Worm (Caenorhabditis elegans) whole organism, L1 larva: ENCODE measurements around the gene C27D6.15.

Experiments used
- C04F5.9 ChIP-seq: sonication (generic microtip); optimal IDR thresholded peaks from 2 replicates; lab custom pipeline; 2016; ENCODE audit warnings: missing genetic modification characterization, missing compliant biosample characterization
- C34B4.2 ChIP-seq: sonication (generic microtip); optimal IDR thresholded peaks from 2 replicates; lab custom pipeline; 2017; ENCODE audit warnings: mild to moderate bottlenecking, missing genetic modification characterization, missing compliant biosample characterization
- ama-1 ChIP-seq: fragments of 150-350 bp; optimal IDR thresholded peaks from 2 replicates; lab custom pipeline; 2014
- ceh-8 ChIP-seq: fragments of 200-800 bp; sonication (Bioruptor generic); optimal IDR thresholded peaks from 2 replicates; lab custom pipeline; 2018; ENCODE audit warnings: mild to moderate bottlenecking, missing genetic modification characterization, moderate library complexity, missing compliant biosample characterization
- ceh-82 ChIP-seq, 3 experiments: fragments of 150-350 bp in 1 of 3; sonication (generic microtip) in 2 of 3; optimal IDR thresholded peaks; 2 replicates each; lab custom pipeline; 2014 to 2017; ENCODE audit warnings: missing biosample characterization in 3 of 3, missing genetic modification characterization in 3 of 3
- dsc-1 ChIP-seq: sonication (generic microtip); optimal IDR thresholded peaks from 2 replicates; lab custom pipeline; 2016; ENCODE audit warnings: mild to moderate bottlenecking, missing genetic modification characterization, missing compliant biosample characterization
- efl-1 ChIP-seq, 4 experiments: fragments of 150-350 bp; optimal IDR thresholded peaks in 3 of 4; peaks in 1 of 4; 1 replicate in 1 of 4; 2 replicates in 3 of 4; lab custom pipeline; 2014; ENCODE audit warnings: missing biosample characterization in 2 of 4, missing genetic modification characterization in 2 of 4, missing genetic modification reagents in 2 of 4
- egl-13 ChIP-seq: sonication (generic microtip); optimal IDR thresholded peaks from 2 replicates; lab custom pipeline; 2016; ENCODE audit warnings: missing genotype, missing genetic modification reagents, missing genetic modification characterization, missing compliant biosample characterization
- egl-27 ChIP-seq, 2 experiments: fragments of 150-350 bp in 1 of 2; sonication (generic microtip); optimal IDR thresholded peaks; 3 replicates each; lab custom pipeline; 2017 to 2018; ENCODE audit warnings: missing biosample characterization in 2 of 2, missing genetic modification characterization in 2 of 2, missing genetic modification reagents in 2 of 2
- elt-2 ChIP-seq: sonication (generic microtip); optimal IDR thresholded peaks from 2 replicates; lab custom pipeline; 2016; ENCODE audit warnings: missing genetic modification characterization, mild to moderate bottlenecking, inconsistent platforms, missing compliant biosample characterization, missing genetic modification reagents
- ets-5 ChIP-seq: fragments of 200-800 bp; sonication (Bioruptor generic); IDR thresholded peaks from 2 replicates; pipeline ENCODE4 v1.3.6; 2022; ENCODE audit warnings: missing genetic modification characterization, missing compliant biosample characterization
- fkh-10 ChIP-seq: sonication (generic microtip); optimal IDR thresholded peaks from 2 replicates; lab custom pipeline; 2017; ENCODE audit warnings: missing biosample characterization, missing genetic modification reagents, missing genetic modification characterization
- fos-1 ChIP-seq: fragments of 150-350 bp; optimal IDR thresholded peaks from 2 replicates; lab custom pipeline; 2014; ENCODE audit warnings: missing biosample characterization, missing genetic modification characterization
- hlh-17 ChIP-seq: fragments of 200-800 bp; sonication (Bioruptor generic); optimal IDR thresholded peaks from 2 replicates; lab custom pipeline; 2018; ENCODE audit warnings: missing genetic modification characterization, mild to moderate bottlenecking, missing compliant biosample characterization, moderate library complexity, borderline replicate concordance
- hpl-2 ChIP-seq: fragments of 150-350 bp; optimal IDR thresholded peaks from 2 replicates; lab custom pipeline; 2014; ENCODE audit warnings: missing biosample characterization, missing genetic modification reagents, missing genetic modification characterization
- irx-1 ChIP-seq: sonication (generic microtip); optimal IDR thresholded peaks from 2 replicates; lab custom pipeline; 2016; ENCODE audit warnings: missing genetic modification characterization, missing compliant biosample characterization
- jun-1 ChIP-seq: fragments of 150-350 bp; optimal IDR thresholded peaks from 2 replicates; lab custom pipeline; 2014; ENCODE audit warnings: missing biosample characterization, missing genetic modification reagents, missing genetic modification characterization
- lin-13 ChIP-seq: fragments of 150-350 bp; optimal IDR thresholded peaks from 2 replicates; lab custom pipeline; 2014; ENCODE audit warnings: missing biosample characterization, missing genetic modification reagents, missing genetic modification characterization
- lin-14 ChIP-seq: fragments of 200-800 bp; sonication (Bioruptor generic); optimal IDR thresholded peaks from 2 replicates; lab custom pipeline; 2018; ENCODE audit warnings: mild to moderate bottlenecking, missing genetic modification characterization, moderate library complexity, missing compliant biosample characterization
- lin-15B ChIP-seq: fragments of 150-350 bp; sonication (generic microtip); optimal IDR thresholded peaks from 3 replicates; lab custom pipeline; 2014; ENCODE audit warnings: missing biosample characterization, missing genetic modification characterization
- lin-35 ChIP-seq, 2 experiments: fragments of 150-350 bp; optimal IDR thresholded peaks; 2 replicates each; lab custom pipeline; 2014; ENCODE audit warnings: missing biosample characterization in 2 of 2, missing genetic modification characterization in 2 of 2, missing genetic modification reagents in 2 of 2
- lin-39 ChIP-seq: fragments of 150-350 bp; optimal IDR thresholded peaks from 2 replicates; lab custom pipeline; 2014; ENCODE audit warnings: missing biosample characterization, missing genetic modification reagents, missing genetic modification characterization
- lir-3 ChIP-seq: sonication (generic microtip); optimal IDR thresholded peaks from 2 replicates; lab custom pipeline; 2016; ENCODE audit warnings: mild to moderate bottlenecking, missing genetic modification characterization, moderate library complexity, missing compliant biosample characterization; ENCODE audit not compliant: poor library complexity
- lsy-2 ChIP-seq, 2 experiments: fragments of 150-350 bp; optimal IDR thresholded peaks; 2 replicates each; lab custom pipeline; 2014; ENCODE audit warnings: missing biosample characterization in 2 of 2, missing genetic modification characterization in 2 of 2
- mef-2 ChIP-seq: fragments of 150-350 bp; optimal IDR thresholded peaks from 2 replicates; lab custom pipeline; 2014; ENCODE audit warnings: missing biosample characterization, missing genetic modification characterization
- mep-1 ChIP-seq: fragments of 150-350 bp; optimal IDR thresholded peaks from 2 replicates; lab custom pipeline; 2014; ENCODE audit warnings: missing biosample characterization, missing genetic modification characterization
- nhr-12 ChIP-seq: sonication (generic microtip); optimal IDR thresholded peaks from 2 replicates; lab custom pipeline; 2017; ENCODE audit warnings: missing biosample characterization, missing genetic modification characterization
- nhr-71 ChIP-seq: sonication (generic microtip); optimal IDR thresholded peaks from 2 replicates; lab custom pipeline; 2016; ENCODE audit warnings: mild to moderate bottlenecking, missing genetic modification characterization, moderate library complexity, missing compliant biosample characterization
- nhr-76 ChIP-seq: sonication (generic microtip); optimal IDR thresholded peaks from 2 replicates; lab custom pipeline; 2017; ENCODE audit warnings: missing biosample characterization, missing genetic modification characterization
- nhr-77 ChIP-seq: fragments of 150-350 bp; optimal IDR thresholded peaks from 2 replicates; lab custom pipeline; 2014; ENCODE audit warnings: missing biosample characterization, missing genetic modification characterization
- nhr-90 ChIP-seq: sonication (generic microtip); optimal IDR thresholded peaks from 2 replicates; lab custom pipeline; 2016; ENCODE audit warnings: mild to moderate bottlenecking, missing genetic modification characterization, missing compliant biosample characterization; ENCODE audit not compliant: poor library complexity
- pax-3 ChIP-seq: fragments of 200-800 bp; sonication (Bioruptor generic); optimal IDR thresholded peaks from 2 replicates; lab custom pipeline; 2018; ENCODE audit warnings: mild to moderate bottlenecking, missing genetic modification characterization, moderate library complexity, missing compliant biosample characterization
- pqm-1 ChIP-seq: sonication (generic microtip); optimal IDR thresholded peaks from 3 replicates; lab custom pipeline; 2017; ENCODE audit warnings: missing biosample characterization, missing genetic modification characterization
- rnt-1 ChIP-seq: sonication (generic microtip); optimal IDR thresholded peaks from 2 replicates; lab custom pipeline; 2016; ENCODE audit warnings: mild to moderate bottlenecking, missing genetic modification characterization, moderate library complexity, missing compliant biosample characterization
- skn-1 ChIP-seq: fragments of 150-350 bp; optimal IDR thresholded peaks from 2 replicates; lab custom pipeline; 2014; ENCODE audit warnings: missing biosample characterization, missing genetic modification characterization
- snpc-4 ChIP-seq: fragments of 150-350 bp; optimal IDR thresholded peaks from 2 replicates; lab custom pipeline; 2014; ENCODE audit warnings: missing biosample characterization, missing genetic modification characterization
- snu-23 ChIP-seq: sonication (generic microtip); optimal IDR thresholded peaks from 2 replicates; lab custom pipeline; 2016; ENCODE audit warnings: missing genetic modification characterization, missing compliant biosample characterization
- sox-4 ChIP-seq: sonication (generic microtip); optimal IDR thresholded peaks from 2 replicates; lab custom pipeline; 2016; ENCODE audit warnings: missing genetic modification characterization, missing compliant biosample characterization
- unc-30 ChIP-seq: sonication (generic microtip); optimal IDR thresholded peaks from 2 replicates; lab custom pipeline; 2017; ENCODE audit warnings: missing biosample characterization, missing genetic modification characterization
- unc-62 ChIP-seq: fragments of 150-350 bp; optimal IDR thresholded peaks from 2 replicates; lab custom pipeline; 2014; ENCODE audit warnings: missing biosample characterization, missing genetic modification reagents, missing genetic modification characterization
- unc-86 ChIP-seq: sonication (generic microtip); optimal IDR thresholded peaks from 2 replicates; lab custom pipeline; 2016; ENCODE audit warnings: missing genetic modification characterization, missing compliant biosample characterization
- ztf-4 ChIP-seq: fragments of 150-350 bp; optimal IDR thresholded peaks from 2 replicates; lab custom pipeline; 2014; ENCODE audit warnings: missing biosample characterization, missing genetic modification characterization

The C27D6.15 gene

DNA sequence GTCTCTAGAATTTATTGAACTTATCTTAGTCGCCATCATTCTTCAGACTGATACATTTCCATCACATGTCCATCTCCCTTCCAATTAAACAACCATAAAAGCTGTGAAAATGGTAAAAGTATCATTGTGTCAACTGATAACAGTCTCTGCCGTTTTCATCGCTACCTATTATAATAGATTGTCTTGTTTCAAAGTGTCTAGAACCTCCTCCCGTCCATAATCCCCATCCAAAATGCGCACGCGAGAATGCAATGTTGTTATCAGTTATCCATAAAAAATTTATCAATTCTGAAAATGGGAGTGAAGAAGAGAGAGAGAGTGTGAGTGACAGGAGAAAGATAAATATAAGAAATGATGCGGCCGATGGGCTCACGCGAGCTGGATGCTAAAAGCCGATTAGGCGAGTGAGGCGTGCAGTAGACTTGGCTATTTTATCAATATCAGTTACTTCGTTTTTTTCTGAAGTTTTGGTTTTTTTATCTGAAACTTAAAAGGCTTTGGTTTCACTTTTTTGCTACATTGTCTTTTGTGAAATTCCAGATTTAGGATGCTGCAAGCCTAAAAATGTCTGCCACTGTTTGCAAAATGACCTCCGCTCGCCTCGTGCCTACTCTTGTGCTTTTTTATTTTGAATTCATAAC, 30.3 kb downstream of the C27D6.15 start (continued):
- TF ChIP-seq nhr-77 (tag; lab: Kevin White, UChicago) (no peak), lin-39 (tag; lab: Kevin White, UChicago) (no peak), hlh-17 (no peak), skn-1 (tag; lab: Kevin White, UChicago) (no peak), C34B4.2 (tag; lab: Kevin White, UChicago) (no peak), pqm-1 (tag; lab: Kevin White, UChicago) (peak; percentile 82), ama-1 (lab: Kevin White, UChicago) (no peak), ztf-4 (tag; lab: Kevin White, UChicago) (no peak), nhr-90 (tag; lab: Kevin White, UChicago) (peak; percentile 42), mep-1 (tag; lab: Kevin White, UChicago) (peak; percentile 22), elt-2 (tag; lab: Kevin White, UChicago) (peak; percentile 99), unc-30 (no peak)

DNA sequence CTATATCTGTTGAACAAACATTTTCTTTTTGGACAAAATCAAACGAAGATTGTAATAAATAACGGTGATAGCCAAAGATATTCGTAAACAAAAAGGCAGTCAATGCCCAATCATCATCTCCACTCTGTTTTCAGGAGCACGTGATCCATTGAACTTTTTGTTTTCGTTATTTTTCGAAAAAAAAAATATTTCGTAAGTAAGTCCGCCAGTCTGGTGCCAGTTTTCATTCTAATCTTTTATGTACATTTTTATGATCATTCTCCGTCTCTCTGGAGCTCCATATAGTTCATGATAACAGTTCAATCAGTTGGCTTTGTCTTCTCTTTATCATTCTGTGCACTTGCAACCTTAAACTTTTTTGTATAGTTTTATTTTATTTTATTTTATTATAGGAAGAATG, 31.2 kb downstream of the C27D6.15 start, which contains the start of gene ampd-1:
ampd-1 (plus strand) TSS at position 393 of the 400 bp plus-strand sequence.
- no peak for TF ChIP-seq irx-1 (tag; lab: Kevin White, UChicago)
- TF ChIP-seq egl-13 = no peak
- TF ChIP-seq efl-1 (optimal IDR thresholded peaks at IDR 0.05; lab: Kevin White, UChicago) = no peak
- peak in 1 of 2 experiments; percentile 85 for TF ChIP-seq efl-1 (GFP tag; optimal IDR thresholded peaks at IDR 0.05 in 1 of 2; lab: Kevin White, UChicago)
- TF ChIP-seq snu-23 (GFP tag; lab: Kevin White, UChicago) = peak; percentile 27
- no peak for TF ChIP-seq unc-86 (tag; lab: Kevin White, UChicago)
- no peak for TF ChIP-seq egl-27 (tag; optimal IDR thresholded peaks at IDR 0.05; lab: Kevin White, UChicago)
- TF ChIP-seq dsc-1 = no peak
- TF ChIP-seq lin-15B (tag; lab: Kevin White, UChicago) = no peak
- TF ChIP-seq elt-2 (tag; lab: Kevin White, UChicago) = peak; percentile 89
- no peak for TF ChIP-seq skn-1 (tag; lab: Kevin White, UChicago)
- TF ChIP-seq ceh-8 (GFP tag; lab: Kevin White, UChicago) = no peak
- TF ChIP-seq nhr-90 (tag; lab: Kevin White, UChicago) = peak; percentile 1
- peak; percentile 45 for TF ChIP-seq nhr-71 (tag; lab: Kevin White, UChicago)
- no peak for TF ChIP-seq C34B4.2 (tag; lab: Kevin White, UChicago)
- TF ChIP-seq unc-62 (GFP tag; lab: Kevin White, UChicago) = no peak
- TF ChIP-seq lin-14 = peak; percentile 15
- TF ChIP-seq lin-35 (GFP tag; optimal IDR thresholded peaks at IDR 0.05; lab: Kevin White, UChicago) = peak in 1 of 2 experiments; percentile 37
- TF ChIP-seq ceh-82 (tag; optimal IDR thresholded peaks at IDR 0.05; lab: Kevin White, UChicago) = no peak

ce11 chrII:5205286-5205685, 33.6 kb downstream of the C27D6.15 start:
- TF ChIP-seq elt-2 (tag; lab: Kevin White, UChicago) (peak; percentile 36), unc-30 (no peak), efl-1 (optimal IDR thresholded peaks at IDR 0.05; lab: Kevin White, UChicago) (no peak), efl-1 (GFP tag; optimal IDR thresholded peaks at IDR 0.05 in 1 of 2; lab: Kevin White, UChicago) (peak in 1 of 2 experiments; percentile 86)

ce11 chrII:5209122-5209521, 37.4 kb downstream of the C27D6.15 start:
- no peak for TF ChIP-seq pax-3 (tag; lab: Kevin White, UChicago)
- TF ChIP-seq efl-1 (optimal IDR thresholded peaks at IDR 0.05; lab: Kevin White, UChicago) = no peak
- TF ChIP-seq efl-1 (GFP tag; optimal IDR thresholded peaks at IDR 0.05 in 1 of 2; lab: Kevin White, UChicago) = peak in 1 of 2 experiments; percentile 61
- TF ChIP-seq mef-2 = no peak

DNA sequence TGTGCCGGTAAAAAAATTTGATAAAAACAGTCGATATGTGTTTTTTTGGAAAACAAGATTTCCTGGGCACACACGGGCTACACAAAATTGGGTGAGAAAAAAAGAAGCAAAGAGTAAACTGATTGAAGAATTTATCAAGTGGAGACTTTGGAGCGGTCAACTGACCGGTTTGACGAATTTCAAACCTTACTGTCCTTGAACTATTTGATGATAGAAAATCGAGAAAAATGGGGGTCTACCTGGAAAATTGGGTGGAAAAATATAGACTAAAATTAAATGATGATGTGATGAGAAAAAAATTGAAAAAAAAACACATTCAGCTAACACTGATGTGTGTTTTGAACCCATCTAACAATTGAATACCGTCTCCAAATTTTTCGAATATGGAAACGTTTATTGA, 39.1 kb downstream of the C27D6.15 start, which contains the start of gene C34F11.8:
C34F11.8 (minus strand) TSS at position 135 of the 400 bp plus-strand sequence.
- TF ChIP-seq ets-5 (GFP tag; lab: Robert Waterston, UW) (no peak), fos-1 (tag; lab: Kevin White, UChicago) (no peak), efl-1 (optimal IDR thresholded peaks at IDR 0.05; lab: Kevin White, UChicago) (no peak), efl-1 (GFP tag; optimal IDR thresholded peaks at IDR 0.05 in 1 of 2; lab: Kevin White, UChicago) (no peak), nhr-76 (no peak), snpc-4 (no peak), snu-23 (GFP tag; lab: Kevin White, UChicago) (peak; percentile 27), elt-2 (tag; lab: Kevin White, UChicago) (no peak), fkh-10 (no peak), pax-3 (tag; lab: Kevin White, UChicago) (no peak), nhr-12 (tag; lab: Kevin White, UChicago) (no peak), C04F5.9 (tag; lab: Kevin White, UChicago) (no peak), lsy-2 (tag; optimal IDR thresholded peaks at IDR 0.05; lab: Kevin White, UChicago) (peak in 1 of 2 experiments; percentile 14), C34B4.2 (tag; lab: Kevin White, UChicago) (no peak), lin-39 (tag; lab: Kevin White, UChicago) (no peak), lin-13 (GFP tag; lab: Kevin White, UChicago) (no peak), sox-4 (tag; lab: Kevin White, UChicago) (no peak), lir-3 (tag; lab: Kevin White, UChicago) (no peak), jun-1 (tag; lab: Kevin White, UChicago) (no peak), rnt-1 (tag; lab: Kevin White, UChicago) (no peak), hpl-2 (GFP tag; lab: Kevin White, UChicago) (no peak)
